Worm (Caenorhabditis elegans): ENCODE results near the gene epic-3.

epic-3 gene

DNA sequence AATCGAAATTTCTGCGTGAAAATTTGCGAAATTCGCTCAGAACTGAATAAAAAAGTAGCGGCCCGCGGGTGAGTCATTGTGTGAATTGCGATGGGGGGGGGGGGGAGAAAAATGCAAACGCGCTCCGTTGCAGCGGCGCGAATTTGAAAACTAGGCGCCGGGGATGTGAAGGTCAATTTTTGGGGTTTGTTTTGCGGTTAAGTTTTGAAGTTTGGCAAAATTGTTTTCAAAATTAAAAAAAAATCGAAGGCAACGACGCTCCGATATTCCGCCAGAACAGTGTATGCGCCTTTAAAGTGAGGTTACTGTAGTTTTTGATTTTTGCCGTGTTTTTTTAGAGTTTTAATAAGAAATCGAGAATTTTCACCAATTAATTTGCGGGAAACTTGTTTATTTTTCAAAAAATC, 14.1 kb upstream of the epic-3 start (continued):
- TF ChIP-seq gei-8 (GFP tag; optimal IDR thresholded peaks at IDR 0.05) (no peak), egl-43 (GFP tag; IDR thresholded peaks at IDR 0.05) (0 out of 2 replicates have a peak, but pooled peaks have one; percentile 39), nhr-11 (tag; optimal IDR thresholded peaks at IDR 0.05) (no peak), cey-2 (tag; optimal IDR thresholded peaks at IDR 0.05; ENCODE audit: borderline replicate concordance, insufficient read depth) (no peak), aha-1 (tag) (peak; percentile 90), mep-1 (tag; optimal IDR thresholded peaks at IDR 0.05) (peak; percentile 47), T20F7.1 (GFP tag; optimal IDR thresholded peaks at IDR 0.05) (peak; percentile 9), lin-15B (tag; optimal IDR thresholded peaks at IDR 0.05) (peak; percentile 10), set-16 (GFP tag; IDR thresholded peaks at IDR 0.05) (no peak), madf-9 (GFP tag; conservative IDR thresholded peaks at IDR 0.05) (no peak), hlh-11 (tag; optimal IDR thresholded peaks at IDR 0.05) (peak; percentile 32), sdz-12 (GFP tag; optimal IDR thresholded peaks at IDR 0.05) (peak; percentile 31), lsy-2 (tag; optimal IDR thresholded peaks at IDR 0.05) (peak in 1 of 2 experiments; percentile 36), nhr-102 (tag; optimal IDR thresholded peaks at IDR 0.05) (no peak), F49E8.2 (tag; optimal IDR thresholded peaks at IDR 0.05; ENCODE audit: borderline replicate concordance) (peak; percentile 49), ctbp-1 (GFP tag; IDR thresholded peaks at IDR 0.05) (0 out of 2 replicates have a peak, but pooled peaks have one; percentile 27)

DNA sequence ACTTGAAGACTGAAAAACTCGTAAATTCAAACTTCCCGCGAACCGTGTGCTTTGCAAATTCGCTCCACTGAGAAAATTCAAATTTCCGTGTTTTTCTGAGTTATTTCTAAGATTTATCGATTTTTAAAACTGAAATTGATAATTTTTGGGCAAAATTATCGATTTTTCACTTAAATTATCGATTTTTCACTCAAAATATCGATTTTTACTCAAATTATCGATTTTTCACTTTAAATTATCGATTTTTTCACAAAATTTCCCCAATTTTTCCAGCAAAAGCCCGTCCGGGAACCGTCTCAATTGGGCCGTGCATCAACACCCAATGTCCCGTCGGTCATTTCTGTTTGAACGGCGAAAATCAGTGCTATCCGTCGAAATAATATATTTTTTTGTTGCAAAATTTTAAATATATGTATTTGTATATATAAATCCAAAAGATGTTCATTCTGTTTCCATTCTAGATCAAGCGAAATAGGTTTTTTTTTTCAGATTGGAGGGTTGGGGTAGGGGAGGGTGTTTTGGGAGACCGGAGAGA, 3.4 kb upstream of the epic-3 start:
- TF ChIP-seq ceh-28 (tag; optimal IDR thresholded peaks at IDR 0.05) (peak; percentile 97), Y75B8A.6 (GFP tag; IDR thresholded peaks at IDR 0.05) (0 out of 2 replicates have a peak, but pooled peaks have one; percentile 36), unc-39 (tag; optimal IDR thresholded peaks at IDR 0.05) (no peak), nhr-76 (tag; optimal IDR thresholded peaks at IDR 0.05) (no peak), lin-29 (GFP tag; IDR thresholded peaks at IDR 0.05) (no peak), lin-38 (GFP tag; IDR thresholded peaks at IDR 0.05) (peak; percentile 52), nhr-111 (GFP tag; optimal IDR thresholded peaks at IDR 0.05) (peak; percentile 37), spr-3 (GFP tag; optimal IDR thresholded peaks at IDR 0.05) (no peak), hlh-11 (tag; optimal IDR thresholded peaks at IDR 0.05) (no peak), mxl-2 (GFP tag; conservative IDR thresholded peaks at IDR 0.05) (no peak), ceh-62 (tag; optimal IDR thresholded peaks at IDR 0.05) (no peak)

DNA sequence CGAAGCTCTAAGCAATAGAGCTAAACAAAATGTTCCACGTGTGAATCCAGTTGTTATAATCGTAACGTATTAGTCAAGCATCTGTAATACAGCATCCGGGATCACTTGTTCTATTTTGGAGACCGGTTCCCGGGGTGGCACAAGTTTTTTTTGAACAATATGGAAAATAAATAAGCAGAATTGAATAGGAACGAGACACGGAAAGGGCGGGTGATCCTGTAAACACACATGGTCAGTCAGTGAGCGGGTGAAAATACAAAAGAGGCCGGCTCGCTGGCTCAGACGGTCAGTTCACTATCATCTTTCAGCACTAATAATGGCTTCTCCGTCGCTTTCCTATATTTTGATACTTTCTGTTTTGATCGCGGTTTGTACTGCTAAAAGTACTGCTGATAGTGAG, 1.7 kb upstream of the epic-3 start, which contains the start of gene K08D12.8:
Gene K08D12.8 (plus strand): TSS at position 301 of the 400 bp plus-strand sequence.
- TF ChIP-seq zfp-2 (tag; optimal IDR thresholded peaks at IDR 0.05): no peak

DNA sequence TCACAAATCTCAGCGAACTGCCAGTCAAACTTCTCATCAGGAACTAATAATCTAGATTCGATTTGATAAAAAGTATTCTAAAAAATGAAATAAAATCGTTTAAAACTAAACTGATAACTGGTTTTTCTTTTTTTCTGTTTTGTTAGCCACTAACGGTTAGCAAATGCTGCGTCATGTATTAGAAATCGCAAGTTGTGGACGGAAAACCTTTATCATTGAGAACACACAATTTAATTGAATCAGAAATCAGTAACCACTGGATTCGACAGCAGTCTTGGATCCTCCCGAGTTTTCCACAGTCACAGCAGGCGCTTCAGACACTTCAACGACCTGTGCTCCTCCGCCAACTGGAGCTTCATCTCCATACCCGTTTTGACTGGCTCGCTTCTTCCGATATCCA, 1.2 kb downstream of the epic-3 start:
- TF ChIP-seq T26A8.4 (GFP tag; IDR thresholded peaks at IDR 0.05) (no peak), lin-13 (GFP tag; optimal IDR thresholded peaks at IDR 0.05) (no peak), mep-1 (tag; optimal IDR thresholded peaks at IDR 0.05) (no peak), F37D6.2 (tag; optimal IDR thresholded peaks at IDR 0.05) (no peak), nhr-111 (GFP tag; optimal IDR thresholded peaks at IDR 0.05) (no peak), ztf-11 (tag; optimal IDR thresholded peaks at IDR 0.05) (no peak), lin-39 (tag; optimal IDR thresholded peaks at IDR 0.05) (no peak), ama-1 (optimal IDR thresholded peaks at IDR 0.05) (peak; percentile 46), madf-9 (GFP tag; conservative IDR thresholded peaks at IDR 0.05) (0 out of 2 replicates have a peak, but pooled peaks have one; percentile 6), pha-4 (GFP tag; IDR thresholded peaks at IDR 0.05) (no peak), pha-4 (tag; optimal IDR thresholded peaks at IDR 0.05) (no peak), php-3 (GFP tag; IDR thresholded peaks at IDR 0.05) (no peak), nhr-11 (tag; optimal IDR thresholded peaks at IDR 0.05) (no peak), aly-2 (tag; optimal IDR thresholded peaks at IDR 0.05) (peak; percentile 76), attf-4 (tag; optimal IDR thresholded peaks at IDR 0.05) (no peak), zfp-3 (GFP tag; conservative IDR thresholded peaks at IDR 0.05) (peak; percentile 89), hmg-1.1 (GFP tag; IDR thresholded peaks at IDR 0.05) (no peak), ztf-7 (tag; optimal IDR thresholded peaks at IDR 0.05) (no peak), T20F7.1 (GFP tag; optimal IDR thresholded peaks at IDR 0.05) (no peak), hlh-11 (tag; optimal IDR thresholded peaks at IDR 0.05) (no peak), mdt-29 (GFP tag; IDR thresholded peaks at IDR 0.05) (no peak), mxl-2 (GFP tag; conservative IDR thresholded peaks at IDR 0.05) (0 out of 2 replicates have a peak, but pooled peaks have one; percentile 6)
